Worm (Caenorhabditis elegans): ENCODE measurements around the gene ZK1251.3.

DNA sequence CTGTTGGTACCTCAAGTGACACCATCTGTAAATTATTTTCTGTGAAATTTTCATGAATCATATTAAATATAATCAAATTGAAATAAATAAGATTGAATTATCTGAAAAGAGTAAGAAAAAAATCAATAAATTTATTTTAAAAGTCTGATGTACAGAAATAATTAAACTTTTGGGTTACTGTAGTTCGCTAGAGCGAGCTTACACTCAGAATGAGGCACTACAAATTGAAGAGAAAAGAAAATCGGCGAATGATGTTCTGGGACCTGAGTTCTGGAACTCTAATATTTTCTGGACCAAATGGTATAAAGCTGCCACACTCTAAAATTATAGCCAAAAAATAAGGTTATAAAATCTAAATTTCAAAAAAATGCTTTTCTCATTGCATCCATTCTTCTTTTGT lies 50.4 kb downstream of the ZK1251.3 start:
- TF ChIP-seq ztf-23 (GFP tag; IDR thresholded peaks at IDR 0.05) (no peak), tab-1 (GFP tag; IDR thresholded peaks at IDR 0.05) (no peak), ref-1 (GFP tag; conservative IDR thresholded peaks at IDR 0.05) (no peak), flt-1 (GFP tag; IDR thresholded peaks at IDR 0.05) (no peak), T22C8.4 (GFP tag; IDR thresholded peaks at IDR 0.05) (no peak), cog-1 (tag; optimal IDR thresholded peaks at IDR 0.05) (no peak)

All from whole organism, midembryonic.